ENCODE assay signal across 1 fruit fly cellular context in the genomic region with DNA sequence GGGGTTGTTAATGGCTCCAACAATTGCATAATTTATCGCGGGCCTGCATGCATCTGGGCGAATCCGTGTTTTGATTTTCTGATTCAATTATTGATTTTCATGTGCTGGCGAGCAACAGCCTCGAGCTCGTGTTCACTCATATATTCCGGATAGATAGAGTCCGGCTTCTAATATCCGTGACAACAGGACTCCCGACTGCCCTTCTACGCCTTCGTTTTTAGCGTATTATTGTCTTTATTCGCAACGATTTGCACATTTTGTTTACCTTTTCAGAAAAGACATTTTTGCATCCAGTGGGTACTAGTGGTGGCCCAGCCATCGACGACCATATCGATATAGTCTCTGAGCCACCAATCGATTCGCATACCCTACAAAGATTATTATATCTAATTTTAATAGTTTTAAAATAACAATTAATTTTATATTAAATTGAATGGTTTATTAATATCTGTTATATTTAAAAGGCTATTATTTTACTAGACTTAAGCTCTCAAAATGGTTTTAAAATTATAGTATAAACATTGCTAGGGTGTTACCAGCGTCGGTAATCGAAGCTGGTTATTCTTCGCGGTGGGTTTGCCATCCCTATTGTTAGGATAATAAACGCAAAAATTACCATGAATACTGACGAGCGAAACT.
TF ChIP-seq lines count a peak whose summit lies in the region.

A gene (minus strand): TSS at position 326 of the 639 bp plus-strand sequence.
A gene (plus strand): TSS at position 555 of the 639 bp plus-strand sequence.

TF ChIP-seq in whole organism, embryonic, 481 proteins besides CTCF, POLR2A, EP300 and RAD21 (continued from another document and continues in another):
- TF ChIP-seq Hmr (GFP tag; optimal IDR thresholded peaks at IDR 0.05; lab: Kevin White, UChicago) = peak; percentile 88
- TF ChIP-seq Dfd (GFP tag; optimal IDR thresholded peaks at IDR 0.05; lab: Kevin White, UChicago) = no peak
- no peak for TF ChIP-seq NC2α (GFP tag; optimal IDR thresholded peaks at IDR 0.05; lab: Kevin White, UChicago)
- TF ChIP-seq dysf (GFP tag; IDR thresholded peaks at IDR 0.05; lab: Robert Waterston, UW) = peak; percentile 95
- TF ChIP-seq tna (GFP tag; IDR thresholded peaks at IDR 0.05; lab: Robert Waterston, UW; ENCODE audit: partially characterized antibody) = no peak
- no peak for TF ChIP-seq dmrt99B (tag; optimal IDR thresholded peaks at IDR 0.05; lab: Kevin White, UChicago)
- TF ChIP-seq CG12769 (tag; optimal IDR thresholded peaks at IDR 0.05; lab: Kevin White, UChicago) = no peak
- peak; percentile 28 for TF ChIP-seq CG3838 (GFP tag; optimal IDR thresholded peaks at IDR 0.05; lab: Kevin White, UChicago)
- TF ChIP-seq zfh2 (GFP tag; optimal IDR thresholded peaks at IDR 0.05; lab: Kevin White, UChicago) = peak; percentile 73
- no peak for TF ChIP-seq Side (GFP tag; optimal IDR thresholded peaks at IDR 0.05; lab: Kevin White, UChicago)
- TF ChIP-seq sisA (GFP tag; IDR thresholded peaks at IDR 0.05; lab: Robert Waterston, UW) = peak; percentile 90
- peak; percentile 86 for TF ChIP-seq CG10147 (GFP tag; optimal IDR thresholded peaks at IDR 0.05; lab: Kevin White, UChicago)
- TF ChIP-seq Taf1 (GFP tag; IDR thresholded peaks at IDR 0.05; lab: Robert Waterston, UW) = peak; percentile 84
- TF ChIP-seq sqz (GFP tag; optimal IDR thresholded peaks at IDR 0.05; lab: Kevin White, UChicago) = no peak
- no peak for TF ChIP-seq CG8290 (GFP tag; optimal IDR thresholded peaks at IDR 0.05; lab: Kevin White, UChicago)
- no peak for TF ChIP-seq CG8290 (tag; optimal IDR thresholded peaks at IDR 0.05; lab: Kevin White, UChicago)
- peak; percentile 68 for TF ChIP-seq Dref (GFP tag; IDR thresholded peaks at IDR 0.05; lab: Robert Waterston, UW)
- TF ChIP-seq CG3847 (GFP tag; IDR thresholded peaks at IDR 0.05; lab: Robert Waterston, UW) = peak; percentile 87
- TF ChIP-seq cad (GFP tag; optimal IDR thresholded peaks at IDR 0.05; lab: Kevin White, UChicago) = no peak
- TF ChIP-seq HHEX (GFP tag; optimal IDR thresholded peaks at IDR 0.05; lab: Kevin White, UChicago) = peak; percentile 75
- TF ChIP-seq TFAM (GFP tag; optimal IDR thresholded peaks at IDR 0.05; lab: Kevin White, UChicago) = no peak
- TF ChIP-seq Lpt (GFP tag; optimal IDR thresholded peaks at IDR 0.05; lab: Kevin White, UChicago) = no peak
- peak; percentile 69; the same call in 1 of the 2 replicates for TF ChIP-seq cas (GFP tag; IDR thresholded peaks at IDR 0.05; lab: Robert Waterston, UW)
- TF ChIP-seq emc (GFP tag; optimal IDR thresholded peaks at IDR 0.05; lab: Kevin White, UChicago) = peak; percentile 50
- peak; percentile 68 for TF ChIP-seq scrt (GFP tag; optimal IDR thresholded peaks at IDR 0.05; lab: Kevin White, UChicago)
- TF ChIP-seq CG15269 (tag; optimal IDR thresholded peaks at IDR 0.05; lab: Kevin White, UChicago) = peak; percentile 91
- peak; percentile 93 for TF ChIP-seq CG32772 (GFP tag; IDR thresholded peaks at IDR 0.05; lab: Robert Waterston, UW)
- TF ChIP-seq CG11504 (tag; optimal IDR thresholded peaks at IDR 0.05; lab: Kevin White, UChicago) = no peak
- TF ChIP-seq ap (GFP tag; IDR thresholded peaks at IDR 0.05; lab: Robert Waterston, UW) = peak; percentile 93
- TF ChIP-seq CG11093 (GFP tag; IDR thresholded peaks at IDR 0.05; lab: Robert Waterston, UW) = peak; percentile 90
- TF ChIP-seq D (optimal IDR thresholded peaks at IDR 0.05; lab: Kevin White, UChicago) = no peak
- peak; percentile 74 for TF ChIP-seq D (GFP tag; optimal IDR thresholded peaks at IDR 0.05; lab: Kevin White, UChicago)
- TF ChIP-seq gsb-n (tag; optimal IDR thresholded peaks at IDR 0.05; lab: Kevin White, UChicago) = no peak
- no peak for TF ChIP-seq Dad (GFP tag; optimal IDR thresholded peaks at IDR 0.05; lab: Kevin White, UChicago)
- TF ChIP-seq CG15514 (GFP tag; optimal IDR thresholded peaks at IDR 0.05; lab: Kevin White, UChicago) = peak; percentile 82
- peak; percentile 88 for TF ChIP-seq Optix (GFP tag; IDR thresholded peaks at IDR 0.05; lab: Robert Waterston, UW)
- TF ChIP-seq CG12744 (GFP tag; optimal IDR thresholded peaks at IDR 0.05; lab: Kevin White, UChicago) = no peak
- TF ChIP-seq CG9797 (GFP tag; optimal IDR thresholded peaks at IDR 0.05; lab: Kevin White, UChicago) = peak; percentile 46
- TF ChIP-seq aop (GFP tag; IDR thresholded peaks at IDR 0.05; lab: Robert Waterston, UW) = peak; percentile 49; the same call in 1 of the 2 replicates
- no peak for TF ChIP-seq Lhr (GFP tag; optimal IDR thresholded peaks at IDR 0.05; lab: Kevin White, UChicago)
- TF ChIP-seq CG17568 (GFP tag; optimal IDR thresholded peaks at IDR 0.05; lab: Kevin White, UChicago) = no peak
- TF ChIP-seq CG2129 (GFP tag; IDR thresholded peaks at IDR 0.05; lab: Robert Waterston, UW; ENCODE audit: partially characterized antibody) = peak; percentile 59
- TF ChIP-seq Vsx1 (GFP tag; optimal IDR thresholded peaks at IDR 0.05; lab: Kevin White, UChicago) = no peak
- peak; percentile 89 for TF ChIP-seq CG7357 (GFP tag; IDR thresholded peaks at IDR 0.05; lab: Robert Waterston, UW)
- TF ChIP-seq CG12219 (GFP tag; optimal IDR thresholded peaks at IDR 0.05; lab: Kevin White, UChicago) = peak; percentile 63
- TF ChIP-seq Ets65A (GFP tag; lab: Kevin White, UChicago) = peak; percentile 77
- no peak for TF ChIP-seq chinmo (GFP tag; IDR thresholded peaks at IDR 0.05; lab: Robert Waterston, UW; ENCODE audit: partially characterized antibody)
- peak; percentile 76 for TF ChIP-seq H2.0 (GFP tag; IDR thresholded peaks at IDR 0.05; lab: Robert Waterston, UW)
- TF ChIP-seq CG2199 (GFP tag; IDR thresholded peaks at IDR 0.05; lab: Robert Waterston, UW) = peak; percentile 89; the same call in 2 of the 3 replicates
- peak; percentile 82 for TF ChIP-seq CG8388 (GFP tag; optimal IDR thresholded peaks at IDR 0.05; lab: Kevin White, UChicago)
- TF ChIP-seq Eip74EF (GFP tag; optimal IDR thresholded peaks at IDR 0.05; lab: Kevin White, UChicago) = no peak
- no peak for TF ChIP-seq Kr (GFP tag; optimal IDR thresholded peaks at IDR 0.05; lab: Kevin White, UChicago)
- no peak for TF ChIP-seq fd64A (GFP tag; optimal IDR thresholded peaks at IDR 0.05; lab: Kevin White, UChicago)
- TF ChIP-seq E2f2 (GFP tag; IDR thresholded peaks at IDR 0.05; lab: Robert Waterston, UW) = peak; percentile 71
- peak; percentile 90 for TF ChIP-seq trem (tag; optimal IDR thresholded peaks at IDR 0.05; lab: Kevin White, UChicago)
- TF ChIP-seq CG13775 (GFP tag; optimal IDR thresholded peaks at IDR 0.05; lab: Kevin White, UChicago) = peak; percentile 88
- peak; percentile 61 for TF ChIP-seq CG6254 (GFP tag; optimal IDR thresholded peaks at IDR 0.05; lab: Kevin White, UChicago)
- peak; percentile 95 for TF ChIP-seq CG14667 (GFP tag; IDR thresholded peaks at IDR 0.05; lab: Robert Waterston, UW)
- TF ChIP-seq wek (GFP tag; optimal IDR thresholded peaks at IDR 0.05; lab: Kevin White, UChicago) = no peak
- no peak for TF ChIP-seq jing (GFP tag; optimal IDR thresholded peaks at IDR 0.05; lab: Kevin White, UChicago)
- peak; percentile 84 for TF ChIP-seq klu (GFP tag; IDR thresholded peaks at IDR 0.05; lab: Robert Waterston, UW)
- no peak for TF ChIP-seq slp2 (GFP tag; optimal IDR thresholded peaks at IDR 0.05; lab: Kevin White, UChicago)
- peak; percentile 85 for TF ChIP-seq HmgZ (tag; optimal IDR thresholded peaks at IDR 0.05; lab: Kevin White, UChicago)
- TF ChIP-seq cato (GFP tag; optimal IDR thresholded peaks at IDR 0.05; lab: Kevin White, UChicago; ENCODE audit: borderline replicate concordance) = peak; percentile 60
- no peak for TF ChIP-seq crc (GFP tag; optimal IDR thresholded peaks at IDR 0.05; lab: Kevin White, UChicago)
- TF ChIP-seq Sox100B (GFP tag; optimal IDR thresholded peaks at IDR 0.05; lab: Kevin White, UChicago) = peak; percentile 86
- TF ChIP-seq CG7928 (GFP tag; optimal IDR thresholded peaks at IDR 0.05; lab: Kevin White, UChicago) = peak; percentile 69
- TF ChIP-seq CG4854 (GFP tag; optimal IDR thresholded peaks at IDR 0.05; lab: Kevin White, UChicago) = peak; percentile 68
- peak; percentile 85 for TF ChIP-seq CG9215 (GFP tag; IDR thresholded peaks at IDR 0.05; lab: Robert Waterston, UW)
- peak; percentile 95 for TF ChIP-seq Rfx (GFP tag; IDR thresholded peaks at IDR 0.05; lab: Robert Waterston, UW)
- TF ChIP-seq pum (GFP tag; optimal IDR thresholded peaks at IDR 0.05; lab: Kevin White, UChicago) = peak; percentile 56
- peak; percentile 80 for TF ChIP-seq CG14050 (GFP tag; IDR thresholded peaks at IDR 0.05; lab: Robert Waterston, UW)
- TF ChIP-seq Dip3 (GFP tag; optimal IDR thresholded peaks at IDR 0.05; lab: Kevin White, UChicago) = peak; percentile 54
- peak; percentile 96 for TF ChIP-seq stc (GFP tag; IDR thresholded peaks at IDR 0.05; lab: Robert Waterston, UW)
- TF ChIP-seq ash1 (GFP tag; optimal IDR thresholded peaks at IDR 0.05; lab: Kevin White, UChicago) = no peak
- TF ChIP-seq Mad (GFP tag; optimal IDR thresholded peaks at IDR 0.05; lab: Kevin White, UChicago) = peak; percentile 60
- TF ChIP-seq Stat92E (GFP tag; optimal IDR thresholded peaks at IDR 0.05; lab: Kevin White, UChicago) = peak in 1 of 3 experiments; percentile 7
- peak; percentile 71; the same call in 2 of the 3 replicates for TF ChIP-seq CG34224 (GFP tag; IDR thresholded peaks at IDR 0.05; lab: Robert Waterston, UW; ENCODE audit: partially characterized antibody)
- 0 out of 3 replicates have a peak, but pooled peaks have one; percentile 11 for TF ChIP-seq CG7963 (GFP tag; IDR thresholded peaks at IDR 0.05; lab: Robert Waterston, UW; ENCODE audit: partially characterized antibody)
- peak; percentile 10 for TF ChIP-seq CG6765 (GFP tag; optimal IDR thresholded peaks at IDR 0.05; lab: Kevin White, UChicago)
- no peak for TF ChIP-seq CG12236 (GFP tag; optimal IDR thresholded peaks at IDR 0.05; lab: Kevin White, UChicago)
- peak; percentile 82 for TF ChIP-seq CG2889 (GFP tag; IDR thresholded peaks at IDR 0.05; lab: Robert Waterston, UW)
- peak; percentile 47 for TF ChIP-seq Ets97D (GFP tag; optimal IDR thresholded peaks at IDR 0.05; lab: Kevin White, UChicago)
- peak; percentile 81 for TF ChIP-seq CG11560 (tag; IDR thresholded peaks at IDR 0.05; lab: Robert Waterston, UW)
- peak; percentile 59 for TF ChIP-seq crol (GFP tag; IDR thresholded peaks at IDR 0.05; lab: Robert Waterston, UW)
- peak; percentile 85 for TF ChIP-seq Lim3 (GFP tag; IDR thresholded peaks at IDR 0.05; lab: Robert Waterston, UW)
- TF ChIP-seq Rx (GFP tag; IDR thresholded peaks at IDR 0.05; lab: Robert Waterston, UW) = peak; percentile 81
- TF ChIP-seq Ptx1 (GFP tag; IDR thresholded peaks at IDR 0.05; lab: Robert Waterston, UW) = peak; percentile 98
- TF ChIP-seq CG7786 (GFP tag; optimal IDR thresholded peaks at IDR 0.05; lab: Kevin White, UChicago) = peak; percentile 15
- peak; percentile 64 for TF ChIP-seq Sry-β (GFP tag; optimal IDR thresholded peaks at IDR 0.05; lab: Kevin White, UChicago)
- TF ChIP-seq CG10462 (GFP tag; optimal IDR thresholded peaks at IDR 0.05; lab: Kevin White, UChicago) = peak; percentile 40
- TF ChIP-seq CG43689 (GFP tag; IDR thresholded peaks at IDR 0.05; lab: Robert Waterston, UW) = peak; percentile 87
- TF ChIP-seq nau (GFP tag; optimal IDR thresholded peaks at IDR 0.05; lab: Kevin White, UChicago) = no peak
- peak; percentile 82 for TF ChIP-seq CG17385 (GFP tag; optimal IDR thresholded peaks at IDR 0.05; lab: Kevin White, UChicago)
- TF ChIP-seq Bgb (GFP tag; IDR thresholded peaks at IDR 0.05; lab: Robert Waterston, UW; ENCODE audit: partially characterized antibody) = peak; percentile 45; the same call in 1 of the 2 replicates
- TF ChIP-seq CG33213 (GFP tag; optimal IDR thresholded peaks at IDR 0.05; lab: Kevin White, UChicago) = peak; percentile 47
- peak; percentile 82 for TF ChIP-seq CG13287 (GFP tag; IDR thresholded peaks at IDR 0.05; lab: Robert Waterston, UW; ENCODE audit: partially characterized antibody)
- TF ChIP-seq CG18599 (GFP tag; optimal IDR thresholded peaks at IDR 0.05; lab: Kevin White, UChicago) = no peak
- peak; percentile 82 for TF ChIP-seq CG4820 (GFP tag; optimal IDR thresholded peaks at IDR 0.05; lab: Kevin White, UChicago)
- TF ChIP-seq ssp (GFP tag; IDR thresholded peaks at IDR 0.05; lab: Robert Waterston, UW) = peak; percentile 87
- peak; percentile 81 for TF ChIP-seq CG12104 (GFP tag; optimal IDR thresholded peaks at IDR 0.05; lab: Kevin White, UChicago)
- TF ChIP-seq CG2202 (tag; optimal IDR thresholded peaks at IDR 0.05; lab: Kevin White, UChicago) = peak; percentile 63
- peak; percentile 72 for TF ChIP-seq CG11696 (GFP tag; IDR thresholded peaks at IDR 0.05; lab: Robert Waterston, UW)
- TF ChIP-seq CG1602 (GFP tag; optimal IDR thresholded peaks at IDR 0.05; lab: Kevin White, UChicago) = peak; percentile 86
- peak; percentile 91 for TF ChIP-seq HLH3B (GFP tag; IDR thresholded peaks at IDR 0.05; lab: Robert Waterston, UW)
- peak; percentile 83 for TF ChIP-seq Oli (tag; optimal IDR thresholded peaks at IDR 0.05; lab: Kevin White, UChicago)
- peak; percentile 66 for TF ChIP-seq CG33557 (GFP tag; optimal IDR thresholded peaks at IDR 0.05; lab: Kevin White, UChicago)
- TF ChIP-seq CG10979 (tag; optimal IDR thresholded peaks at IDR 0.05; lab: Kevin White, UChicago) = peak; percentile 86
- no peak for TF ChIP-seq Bteb2 (GFP tag; optimal IDR thresholded peaks at IDR 0.05; lab: Kevin White, UChicago)
- TF ChIP-seq ase (GFP tag; IDR thresholded peaks at IDR 0.05; lab: Robert Waterston, UW) = peak; percentile 75
- TF ChIP-seq Myb (GFP tag; optimal IDR thresholded peaks at IDR 0.05; lab: Kevin White, UChicago) = peak; percentile 7
- TF ChIP-seq CG12299 (tag; optimal IDR thresholded peaks at IDR 0.05; lab: Kevin White, UChicago) = peak; percentile 79
- TF ChIP-seq NK7.1 (GFP tag; optimal IDR thresholded peaks at IDR 0.05; lab: Kevin White, UChicago) = no peak
- TF ChIP-seq lilli (GFP tag; optimal IDR thresholded peaks at IDR 0.05; lab: Kevin White, UChicago) = peak; percentile 79
- no peak for TF ChIP-seq ato (GFP tag; IDR thresholded peaks at IDR 0.05; lab: Robert Waterston, UW; ENCODE audit: partially characterized antibody)
- TF ChIP-seq grau (tag; optimal IDR thresholded peaks at IDR 0.05; lab: Kevin White, UChicago) = peak; percentile 89
- TF ChIP-seq CG31441 (GFP tag; IDR thresholded peaks at IDR 0.05; lab: Robert Waterston, UW) = no peak
- TF ChIP-seq al (GFP tag; IDR thresholded peaks at IDR 0.05; lab: Robert Waterston, UW) = peak; percentile 91
- TF ChIP-seq C15 (GFP tag; IDR thresholded peaks at IDR 0.05; lab: Robert Waterston, UW) = peak; percentile 87
- no peak for TF ChIP-seq pfk (GFP tag; optimal IDR thresholded peaks at IDR 0.05; lab: Kevin White, UChicago)
- peak; percentile 66; the same call in 1 of the 2 replicates for TF ChIP-seq sna (GFP tag; IDR thresholded peaks at IDR 0.05; lab: Robert Waterston, UW; ENCODE audit: partially characterized antibody)
